Worm (Caenorhabditis elegans): ENCODE results near the gene Y11D7A.5.

- no peak for TF ChIP-seq zag-1 (tag; optimal IDR thresholded peaks at IDR 0.05)
- no peak for TF ChIP-seq pqm-1 (tag; optimal IDR thresholded peaks at IDR 0.05)
- no peak for TF ChIP-seq fkh-10 (GFP tag; optimal IDR thresholded peaks at IDR 0.05)
- TF ChIP-seq nhr-11 (tag; optimal IDR thresholded peaks at IDR 0.05): no peak
- no peak for TF ChIP-seq elt-1 (tag; optimal IDR thresholded peaks at IDR 0.05)
These were observed 11.5 kb upstream of the Y11D7A.5 start for ce11 chrIV:9256865-9257264.
